Worm (Caenorhabditis elegans) whole organism, mixed stage, embryonic: ENCODE measurements around the gene sprr-2.

Experiments used
- M03D4.4 ChIP-seq: sonication (generic microtip); optimal IDR thresholded peaks from 2 replicates; lab custom pipeline; 2017; ENCODE audit warnings: mild to moderate bottlenecking, missing genetic modification characterization, missing compliant biosample characterization
- ceh-39 ChIP-seq: fragments of 150-350 bp; optimal IDR thresholded peaks from 2 replicates; lab custom pipeline; 2014; ENCODE audit warnings: missing biosample characterization, missing genetic modification characterization
- ceh-43 ChIP-seq: fragments of 200-800 bp; sonication (Bioruptor generic); optimal IDR thresholded peaks from 2 replicates; lab custom pipeline; 2018; ENCODE audit warnings: mild to moderate bottlenecking, missing genetic modification characterization, moderate library complexity, missing compliant biosample characterization
- ces-1 ChIP-seq: fragments of 150-350 bp; optimal IDR thresholded peaks from 2 replicates; lab custom pipeline; 2014; ENCODE audit warnings: missing biosample characterization, missing genetic modification reagents, missing genetic modification characterization
- cnd-1 ChIP-seq: fragments of 200-800 bp; sonication (Bioruptor generic); optimal IDR thresholded peaks from 2 replicates; lab custom pipeline; 2018; ENCODE audit warnings: mild to moderate bottlenecking, missing genetic modification characterization, missing compliant biosample characterization
- drap-1 ChIP-seq: fragments of 200-800 bp; sonication (Bioruptor generic); optimal IDR thresholded peaks from 3 replicates; lab custom pipeline; 2018; ENCODE audit warnings: mild to moderate bottlenecking, missing genetic modification characterization, missing compliant biosample characterization
- elt-3 ChIP-seq: fragments of 150-350 bp; optimal IDR thresholded peaks from 2 replicates; lab custom pipeline; 2014; ENCODE audit warnings: missing biosample characterization, missing genetic modification characterization
- flh-1 ChIP-seq: fragments of 200-800 bp; sonication (Bioruptor generic); optimal IDR thresholded peaks from 2 replicates; lab custom pipeline; 2018; ENCODE audit warnings: mild to moderate bottlenecking, missing genetic modification characterization, moderate library complexity, missing compliant biosample characterization
- hlh-1 ChIP-seq: fragments of 150-350 bp; optimal IDR thresholded peaks from 2 replicates; lab custom pipeline; 2014; ENCODE audit warnings: missing biosample characterization, missing genetic modification reagents, missing genetic modification characterization
- lin-13 ChIP-seq: fragments of 150-350 bp; optimal IDR thresholded peaks from 2 replicates; lab custom pipeline; 2014; ENCODE audit warnings: missing biosample characterization, missing genetic modification characterization
- lin-32 ChIP-seq: fragments of 200-800 bp; sonication (Bioruptor generic); optimal IDR thresholded peaks from 2 replicates; lab custom pipeline; 2018; ENCODE audit warnings: mild to moderate bottlenecking, missing genetic modification characterization, missing compliant biosample characterization
- lsy-2 ChIP-seq: fragments of 150-350 bp; optimal IDR thresholded peaks from 2 replicates; lab custom pipeline; 2014; ENCODE audit warnings: missing biosample characterization, missing genetic modification characterization
- mab-5 ChIP-seq: fragments of 150-350 bp; optimal IDR thresholded peaks from 2 replicates; lab custom pipeline; 2014; ENCODE audit warnings: missing biosample characterization, missing genetic modification characterization
- mep-1 ChIP-seq: fragments of 150-350 bp; optimal IDR thresholded peaks from 2 replicates; lab custom pipeline; 2017; ENCODE audit warnings: missing biosample characterization, missing genetic modification reagents, missing genetic modification characterization, inconsistent platforms
- mls-2 ChIP-seq: sonication (generic microtip); optimal IDR thresholded peaks from 2 replicates; lab custom pipeline; 2016; ENCODE audit warnings: mild to moderate bottlenecking, missing genetic modification characterization, moderate library complexity, missing compliant biosample characterization
- nhr-12 ChIP-seq: fragments of 150-350 bp; optimal IDR thresholded peaks from 2 replicates; lab custom pipeline; 2014; ENCODE audit warnings: missing biosample characterization, missing genetic modification characterization
- nhr-237 ChIP-seq: fragments of 150-350 bp; optimal IDR thresholded peaks from 2 replicates; lab custom pipeline; 2014; ENCODE audit warnings: missing biosample characterization, missing genetic modification characterization
- nhr-28 ChIP-seq: fragments of 150-350 bp; optimal IDR thresholded peaks from 2 replicates; lab custom pipeline; 2014; ENCODE audit warnings: missing biosample characterization, missing genetic modification characterization
- nhr-76 ChIP-seq: sonication (generic microtip); optimal IDR thresholded peaks from 2 replicates; lab custom pipeline; 2017; ENCODE audit warnings: missing biosample characterization, missing genetic modification characterization
- pha-4 ChIP-seq: fragments of 150-350 bp; optimal IDR thresholded peaks from 2 replicates; lab custom pipeline; 2018; ENCODE audit warnings: missing biosample characterization, missing genetic modification reagents, missing genetic modification characterization
- sem-2 ChIP-seq: fragments of 200-800 bp; sonication (Bioruptor generic); optimal IDR thresholded peaks from 2 replicates; lab custom pipeline; 2018; ENCODE audit warnings: mild to moderate bottlenecking, missing genetic modification characterization, missing compliant biosample characterization
- snpc-4 ChIP-seq: fragments of 150-350 bp; optimal IDR thresholded peaks from 2 replicates; lab custom pipeline; 2014; ENCODE audit warnings: missing biosample characterization, missing genetic modification characterization
- sptf-1 ChIP-seq: sonication (generic microtip); optimal IDR thresholded peaks from 2 replicates; lab custom pipeline; 2017; ENCODE audit warnings: mild to moderate bottlenecking, missing genetic modification characterization, moderate library complexity, missing compliant biosample characterization
- tbx-8 ChIP-seq: fragments of 200-800 bp; sonication (Bioruptor generic); optimal IDR thresholded peaks from 2 replicates; lab custom pipeline; 2018; ENCODE audit warnings: mild to moderate bottlenecking, missing genetic modification characterization, moderate library complexity, missing compliant biosample characterization
- unc-120 ChIP-seq: sonication (generic microtip); optimal IDR thresholded peaks from 2 replicates; lab custom pipeline; 2017; ENCODE audit warnings: missing genetic modification characterization, missing compliant biosample characterization; ENCODE audit not compliant: poor library complexity, severe bottlenecking
- unc-39 ChIP-seq: fragments of 150-350 bp; optimal IDR thresholded peaks from 2 replicates; lab custom pipeline; 2014; ENCODE audit warnings: missing biosample characterization, missing genetic modification characterization
- unc-62 ChIP-seq: fragments of 150-350 bp; optimal IDR thresholded peaks from 2 replicates; lab custom pipeline; 2014; ENCODE audit warnings: missing biosample characterization, missing genetic modification reagents, missing genetic modification characterization
- zip-8 ChIP-seq: fragments of 150-350 bp; optimal IDR thresholded peaks from 2 replicates; lab custom pipeline; 2014; ENCODE audit warnings: missing biosample characterization, missing genetic modification characterization
- ztf-11 ChIP-seq: fragments of 150-350 bp; optimal IDR thresholded peaks from 2 replicates; lab custom pipeline; 2014; ENCODE audit warnings: missing biosample characterization, missing genetic modification characterization

sprr-2 gene

ce11 chrX:14841030-14841429, 47.8 kb downstream of the sprr-2 start:
- TF ChIP-seq ceh-39 (peak; percentile 88), unc-62 (GFP tag; lab: Kevin White, UChicago) (peak; percentile 91), snpc-4 (tag; lab: Kevin White, UChicago) (no peak), mab-5 (tag; lab: Kevin White, UChicago) (peak; percentile 66), lin-13 (tag; lab: Kevin White, UChicago) (no peak), unc-120 (tag; lab: Kevin White, UChicago) (peak; percentile 78), pha-4 (tag; lab: Kevin White, UChicago) (peak; percentile 86), nhr-76 (tag; lab: Kevin White, UChicago) (no peak), tbx-8 (no peak), nhr-237 (tag; lab: Kevin White, UChicago) (peak; percentile 86), hlh-1 (peak; percentile 61), lsy-2 (tag; lab: Kevin White, UChicago) (peak; percentile 59), zip-8 (no peak), nhr-12 (tag; lab: Kevin White, UChicago) (no peak), ces-1 (GFP tag; lab: Kevin White, UChicago) (peak; percentile 90), mep-1 (peak; percentile 91), M03D4.4 (tag; lab: Kevin White, UChicago) (no peak), drap-1 (GFP tag; lab: Kevin White, UChicago) (peak; percentile 16), cnd-1 (tag; lab: Kevin White, UChicago) (peak; percentile 30), lin-32 (GFP tag; lab: Kevin White, UChicago) (no peak)

ce11 chrX:14842846-14843369, 49.7 kb downstream of the sprr-2 start:
- TF ChIP-seq nhr-12 (tag; lab: Kevin White, UChicago) (no peak), pha-4 (tag; lab: Kevin White, UChicago) (no peak), mls-2 (tag; lab: Kevin White, UChicago) (no peak), nhr-237 (tag; lab: Kevin White, UChicago) (no peak), flh-1 (no peak), ceh-39 (no peak)

ce11 chrX:14844481-14844880, 51.2 kb downstream of the sprr-2 start:
- TF ChIP-seq sem-2 (GFP tag; lab: Kevin White, UChicago) (no peak), lsy-2 (tag; lab: Kevin White, UChicago) (no peak), lin-32 (GFP tag; lab: Kevin White, UChicago) (no peak), M03D4.4 (tag; lab: Kevin White, UChicago) (no peak), unc-39 (tag; lab: Kevin White, UChicago) (no peak)

- TF ChIP-seq lin-32 (GFP tag; lab: Kevin White, UChicago) (no peak), nhr-76 (tag; lab: Kevin White, UChicago) (no peak), nhr-237 (tag; lab: Kevin White, UChicago) (no peak), pha-4 (tag; lab: Kevin White, UChicago) (no peak), ceh-43 (no peak), elt-3 (tag; lab: Kevin White, UChicago) (no peak), unc-120 (tag; lab: Kevin White, UChicago) (no peak), mls-2 (tag; lab: Kevin White, UChicago) (no peak), unc-62 (GFP tag; lab: Kevin White, UChicago) (no peak)
- TF ChIP-seq, all 35 proteins: peak for 0
These were observed 52.4 kb downstream of the sprr-2 start, which contains the start of gene egrh-1 for ce11 chrX:14845637-14846036. egrh-1 (plus strand) TSS chrX:14845937.

ce11 chrX:14849054-14849453, 55.8 kb downstream of the sprr-2 start, which contains the start of gene acd-3:
acd-3 (plus strand) TSS chrX:14849275.
- TF ChIP-seq unc-120 (tag; lab: Kevin White, UChicago) (no peak), elt-3 (tag; lab: Kevin White, UChicago) (no peak), nhr-28 (tag; lab: Kevin White, UChicago) (no peak), drap-1 (GFP tag; lab: Kevin White, UChicago) (no peak), pha-4 (tag; lab: Kevin White, UChicago) (no peak), ztf-11 (tag; lab: Kevin White, UChicago) (no peak), unc-62 (GFP tag; lab: Kevin White, UChicago) (no peak), sptf-1 (tag; lab: Kevin White, UChicago) (no peak), nhr-237 (tag; lab: Kevin White, UChicago) (no peak), lin-13 (tag; lab: Kevin White, UChicago) (no peak), lin-32 (GFP tag; lab: Kevin White, UChicago) (no peak), zip-8 (no peak), unc-39 (tag; lab: Kevin White, UChicago) (no peak)
